Worm (Caenorhabditis elegans) whole organism, young adult: ENCODE measurements around the gene nspb-5.

ENCODE experiments used
- B0336.3 ChIP-seq: fragments of 200-800 bp; sonication (Bioruptor generic); IDR thresholded peaks from 2 replicates; pipeline ENCODE4 v1.3.6; 2022; ENCODE audit warnings: missing genetic modification characterization, missing compliant biosample characterization
- D2030.7 ChIP-seq: fragments of 200-800 bp; sonication (Bioruptor generic); IDR thresholded peaks from 2 replicates; pipeline ENCODE4 v1.3.6; 2022; ENCODE audit warnings: missing genetic modification reagents, missing genetic modification characterization, missing compliant biosample characterization
- F23B12.7 ChIP-seq: sonication (generic microtip); optimal IDR thresholded peaks from 2 replicates; lab custom pipeline; 2017; ENCODE audit warnings: missing genetic modification characterization, mild to moderate bottlenecking, missing compliant biosample characterization, antibody characterized with exemption, moderate library complexity; ENCODE audit not compliant: insufficient read depth
- F39B2.1 ChIP-seq: fragments of 200-800 bp; sonication (Bioruptor generic); IDR thresholded peaks from 2 replicates; pipeline ENCODE4 v1.3.6; 2022; ENCODE audit warnings: missing genetic modification reagents, missing genetic modification characterization, missing compliant biosample characterization
- F49E8.2 ChIP-seq: sonication (generic microtip); optimal IDR thresholded peaks from 3 replicates; lab custom pipeline; 2017; ENCODE audit warnings: missing genetic modification characterization, mild to moderate bottlenecking, missing compliant biosample characterization, antibody characterized with exemption, moderate library complexity; ENCODE audit not compliant: insufficient read depth
- F52B5.7 ChIP-seq: sonication (generic microtip); optimal IDR thresholded peaks from 2 replicates; lab custom pipeline; 2016; ENCODE audit warnings: mild to moderate bottlenecking, missing genetic modification characterization, missing compliant biosample characterization
- F57C9.4 ChIP-seq: sonication (generic microtip); optimal IDR thresholded peaks from 2 replicates; lab custom pipeline; 2017; ENCODE audit warnings: mild to moderate bottlenecking, missing genetic modification characterization, missing compliant biosample characterization
- K11D2.4 ChIP-seq: fragments of 200-800 bp; sonication (Bioruptor generic); IDR thresholded peaks from 2 replicates; pipeline ENCODE4 v1.3.6; 2022; ENCODE audit warnings: missing genetic modification reagents, missing genetic modification characterization, missing compliant biosample characterization
- Y53G8AR.9 ChIP-seq: fragments of 200-800 bp; sonication (Bioruptor generic); conservative IDR thresholded peaks from 2 replicates; pipeline ENCODE4 v1.3.6; 2022; ENCODE audit warnings: missing genetic modification reagents, missing genetic modification characterization, missing compliant biosample characterization
- Y79H2A.3 ChIP-seq: fragments of 200-800 bp; sonication (Bioruptor generic); conservative IDR thresholded peaks from 2 replicates; pipeline ENCODE4 v1.3.6; 2022; ENCODE audit warnings: missing genetic modification reagents, missing genetic modification characterization, missing compliant biosample characterization
- Y95B8A.8 ChIP-seq: fragments of 200-800 bp; sonication (Bioruptor generic); IDR thresholded peaks from 2 replicates; pipeline ENCODE4 v1.3.6; 2022; ENCODE audit warnings: missing genetic modification reagents, missing genetic modification characterization, missing compliant biosample characterization
- aptf-3 ChIP-seq: fragments of 200-800 bp; sonication (Bioruptor generic); IDR thresholded peaks from 2 replicates; pipeline ENCODE4 v1.3.6; 2022; ENCODE audit warnings: missing genetic modification characterization, missing compliant biosample characterization
- athp-1 ChIP-seq: sonication (generic microtip); optimal IDR thresholded peaks from 2 replicates; lab custom pipeline; 2017; ENCODE audit warnings: mild to moderate bottlenecking, missing genetic modification characterization, missing compliant biosample characterization
- attf-6 ChIP-seq: fragments of 200-800 bp; sonication (Bioruptor generic); IDR thresholded peaks from 2 replicates; pipeline ENCODE4 v1.3.6; 2022; ENCODE audit warnings: missing genetic modification reagents, missing genetic modification characterization, missing compliant biosample characterization
- bed-1 ChIP-seq: fragments of 200-800 bp; sonication (Bioruptor generic); IDR thresholded peaks from 2 replicates; pipeline ENCODE4 v1.3.6; 2022; ENCODE audit warnings: missing genetic modification reagents, missing genetic modification characterization, missing compliant biosample characterization
- cebp-2 ChIP-seq: fragments of 200-800 bp; sonication (Bioruptor generic); IDR thresholded peaks from 2 replicates; pipeline ENCODE4 v1.3.6; 2022; ENCODE audit warnings: missing genetic modification characterization, missing compliant biosample characterization
- ceh-100 ChIP-seq: fragments of 200-800 bp; sonication (Bioruptor generic); IDR thresholded peaks from 2 replicates; pipeline ENCODE4 v1.3.6; 2022; ENCODE audit warnings: missing genetic modification reagents, missing genetic modification characterization, missing compliant biosample characterization
- ceh-27 ChIP-seq: fragments of 200-800 bp; sonication (Bioruptor generic); optimal IDR thresholded peaks from 2 replicates; lab custom pipeline; 2018; ENCODE audit warnings: mild to moderate bottlenecking, missing genetic modification characterization, moderate library complexity, missing compliant biosample characterization
- ceh-79 ChIP-seq: sonication (generic microtip); optimal IDR thresholded peaks from 2 replicates; lab custom pipeline; 2017; ENCODE audit warnings: mild to moderate bottlenecking, missing genetic modification characterization, missing compliant biosample characterization
- dpl-1 ChIP-seq: fragments of 150-350 bp; optimal IDR thresholded peaks from 2 replicates; lab custom pipeline; 2014; ENCODE audit warnings: missing biosample characterization, missing genetic modification reagents, missing genetic modification characterization
- efl-1 ChIP-seq: fragments of 150-350 bp; optimal IDR thresholded peaks from 2 replicates; lab custom pipeline; 2014; ENCODE audit warnings: missing biosample characterization, missing genetic modification reagents, missing genetic modification characterization
- ekl-4 ChIP-seq: fragments of 200-800 bp; sonication (Bioruptor generic); IDR thresholded peaks from 2 replicates; pipeline ENCODE4 v1.3.6; 2022; ENCODE audit warnings: missing genetic modification reagents, missing genetic modification characterization, missing compliant biosample characterization
- ets-4 ChIP-seq: fragments of 200-800 bp; sonication (Bioruptor generic); optimal IDR thresholded peaks from 2 replicates; lab custom pipeline; 2018; ENCODE audit warnings: mild to moderate bottlenecking, missing genetic modification characterization, missing compliant biosample characterization
- fkh-3 ChIP-seq: sonication (generic microtip); optimal IDR thresholded peaks from 2 replicates; lab custom pipeline; 2016; ENCODE audit warnings: mild to moderate bottlenecking, missing genetic modification characterization, missing compliant biosample characterization
- hlh-26 ChIP-seq: fragments of 200-800 bp; sonication (Bioruptor generic); conservative IDR thresholded peaks from 2 replicates; pipeline ENCODE4 v1.3.6; 2022; ENCODE audit warnings: missing genetic modification reagents, missing genetic modification characterization, missing compliant biosample characterization
- hsf-1 ChIP-seq: fragments of 200-800 bp; sonication (Bioruptor generic); IDR thresholded peaks from 2 replicates; pipeline ENCODE4 v1.3.6; 2022; ENCODE audit warnings: missing genetic modification reagents, missing genetic modification characterization, missing compliant biosample characterization
- lin-54 ChIP-seq: fragments of 200-800 bp; sonication (Bioruptor generic); optimal IDR thresholded peaks from 2 replicates; lab custom pipeline; 2018; ENCODE audit warnings: mild to moderate bottlenecking, missing genetic modification characterization, missing compliant biosample characterization
- lir-1 ChIP-seq: fragments of 200-800 bp; sonication (Bioruptor generic); conservative IDR thresholded peaks from 2 replicates; pipeline ENCODE4 v1.3.6; 2022; ENCODE audit warnings: missing genetic modification reagents, missing genetic modification characterization, missing compliant biosample characterization
- madf-8 ChIP-seq: fragments of 200-800 bp; sonication (Bioruptor generic); conservative IDR thresholded peaks from 2 replicates; pipeline ENCODE4 v1.3.6; 2022; ENCODE audit warnings: missing genetic modification reagents, missing genetic modification characterization, missing compliant biosample characterization
- nfya-2 ChIP-seq: fragments of 200-800 bp; sonication (Bioruptor generic); IDR thresholded peaks from 2 replicates; pipeline ENCODE4 v1.3.6; 2022; ENCODE audit warnings: missing genetic modification reagents, missing genetic modification characterization, missing compliant biosample characterization
- pha-4 ChIP-seq: fragments of 150-350 bp; sonication (generic microtip); optimal IDR thresholded peaks from 2 replicates; lab custom pipeline; 2014; ENCODE audit warnings: missing biosample characterization, missing genetic modification reagents, missing genetic modification characterization
- rcor-1 ChIP-seq: fragments of 200-800 bp; sonication (Bioruptor generic); IDR thresholded peaks from 2 replicates; pipeline ENCODE4 v1.3.6; 2022; ENCODE audit warnings: missing genetic modification reagents, missing genetic modification characterization, missing compliant biosample characterization
- rec-8 ChIP-seq, 2 experiments: sonication (generic microtip); optimal IDR thresholded peaks; 2 replicates each; lab custom pipeline; 2016; ENCODE audit warnings: mild to moderate bottlenecking in 2 of 2, missing genetic modification characterization in 2 of 2, missing genetic modification reagents in 2 of 2, missing genotype in 2 of 2, missing biosample characterization in 1 of 2, missing compliant biosample characterization in 1 of 2, moderate library complexity in 1 of 2
- repo-1 ChIP-seq: sonication (generic microtip); optimal IDR thresholded peaks from 2 replicates; lab custom pipeline; 2017; ENCODE audit warnings: mild to moderate bottlenecking, missing genetic modification characterization, missing compliant biosample characterization
- rpc-1 ChIP-seq, 2 experiments: fragments of 150-350 bp in 1 of 2; sonication (generic microtip) in 1 of 2; optimal IDR thresholded peaks; 2 replicates each; lab custom pipeline; 2014 to 2018; ENCODE audit warnings: missing biosample characterization in 1 of 2, missing genetic modification characterization in 1 of 2, missing genetic modification reagents in 1 of 2, missing genotype in 1 of 2
- sdz-38 ChIP-seq: sonication (generic microtip); optimal IDR thresholded peaks from 2 replicates; lab custom pipeline; 2016; ENCODE audit warnings: missing genotype, missing genetic modification characterization, missing compliant biosample characterization
- snpc-1.3 ChIP-seq: sonication (generic microtip); optimal IDR thresholded peaks from 2 replicates; lab custom pipeline; 2017; ENCODE audit warnings: missing genetic modification characterization, mild to moderate bottlenecking, missing compliant biosample characterization, antibody characterized with exemption, moderate library complexity, missing genotype, missing genetic modification reagents; ENCODE audit not compliant: insufficient read depth
- snpc-3.4 ChIP-seq: sonication (generic microtip); optimal IDR thresholded peaks from 2 replicates; lab custom pipeline; 2017; ENCODE audit warnings: missing genetic modification characterization, mild to moderate bottlenecking, missing compliant biosample characterization, antibody characterized with exemption, moderate library complexity, missing genotype, missing genetic modification reagents
- snpc-4 ChIP-seq, 5 experiments: fragments of 150-350 bp in 1 of 5; sonication (generic microtip) in 4 of 5; optimal IDR thresholded peaks; 2 replicates each; lab custom pipeline; 2014 to 2018; ENCODE audit warnings: missing genetic modification characterization in 5 of 5, missing biosample characterization in 3 of 5, antibody characterized with exemption in 2 of 5, mild to moderate bottlenecking in 2 of 5, missing compliant biosample characterization in 2 of 5, missing genotype in 2 of 5, moderate library complexity in 2 of 5, missing genetic modification reagents in 1 of 5
- xnd-1 ChIP-seq: sonication (generic microtip); optimal IDR thresholded peaks from 2 replicates; lab custom pipeline; 2016; ENCODE audit warnings: missing genotype, missing genetic modification reagents, missing genetic modification characterization, missing compliant biosample characterization
- zfh-2 ChIP-seq: fragments of 200-800 bp; sonication (Bioruptor generic); conservative IDR thresholded peaks from 2 replicates; pipeline ENCODE4 v1.3.6; 2022; ENCODE audit warnings: missing genetic modification reagents, missing genetic modification characterization, missing compliant biosample characterization
- zim-3 ChIP-seq: sonication (generic microtip); optimal IDR thresholded peaks from 2 replicates; lab custom pipeline; 2017; ENCODE audit warnings: mild to moderate bottlenecking, missing genetic modification characterization, moderate library complexity, missing compliant biosample characterization
- ztf-22 ChIP-seq: fragments of 200-800 bp; sonication (Bioruptor generic); optimal IDR thresholded peaks from 2 replicates; lab custom pipeline; 2018; ENCODE audit warnings: mild to moderate bottlenecking, missing genetic modification characterization, moderate library complexity, missing compliant biosample characterization
- ztf-25 ChIP-seq: fragments of 200-800 bp; sonication (Bioruptor generic); IDR thresholded peaks from 2 replicates; pipeline ENCODE4 v1.3.6; 2022; ENCODE audit warnings: missing genetic modification reagents, missing genetic modification characterization, missing compliant biosample characterization
- ztf-28 ChIP-seq: fragments of 200-800 bp; sonication (Bioruptor generic); IDR thresholded peaks from 2 replicates; pipeline ENCODE4 v1.3.6; 2022; ENCODE audit warnings: missing genetic modification reagents, missing genetic modification characterization, missing compliant biosample characterization

nspb-5 gene

DNA sequence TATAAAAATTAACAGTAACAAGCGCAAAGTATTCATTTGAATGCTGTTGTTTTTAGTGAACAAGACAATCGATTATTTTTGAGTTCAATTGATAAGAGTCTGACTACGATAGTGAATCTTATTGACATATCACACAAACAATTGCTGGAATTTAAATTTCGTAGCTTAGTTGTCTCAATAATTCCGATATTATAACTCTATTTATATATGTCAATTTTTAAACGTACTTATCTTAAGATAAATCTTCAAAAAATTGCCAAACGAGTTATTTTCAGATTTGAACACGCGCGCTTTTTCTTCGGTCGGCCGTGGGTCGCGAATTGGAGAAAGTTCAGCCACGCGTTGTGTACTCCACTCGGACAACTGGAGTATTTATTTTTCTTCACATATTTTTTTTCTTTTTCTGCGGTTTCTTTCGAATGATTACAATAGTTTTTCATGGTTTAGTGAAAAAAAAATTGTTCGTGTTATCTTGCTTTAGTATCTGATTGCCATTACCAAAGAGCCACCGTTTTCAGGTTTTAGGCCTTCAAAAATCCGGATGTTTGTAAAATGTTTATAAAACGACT lies 32.9 kb downstream of the nspb-5 start, which contains the start of the genes cest-5.1 and C01B10.9 (continued):
- TF ChIP-seq athp-1 (tag; lab: Kevin White, UChicago) (no peak), ceh-27 (GFP tag; lab: Kevin White, UChicago) (peak; percentile 60), snpc-1.3 (tag; lab: Kevin White, UChicago) (peak; percentile 35), F23B12.7 (no peak), rcor-1 (GFP tag; lab: Robert Waterston, UW) (0 out of 2 replicates have a peak, but pooled peaks have one; percentile 44), bed-1 (GFP tag; lab: Robert Waterston, UW) (no peak), K11D2.4 (no peak), ets-4 (GFP tag; lab: Kevin White, UChicago) (no peak), F52B5.7 (tag; lab: Kevin White, UChicago) (no peak), zim-3 (tag; lab: Kevin White, UChicago) (no peak), madf-8 (GFP tag; lab: Robert Waterston, UW) (no peak), ceh-100 (GFP tag; lab: Robert Waterston, UW) (no peak), zfh-2 (GFP tag; lab: Robert Waterston, UW) (no peak), Y95B8A.8 (no peak), Y53G8AR.9 (no peak), efl-1 (peak; percentile 72), hsf-1 (GFP tag; lab: Robert Waterston, UW) (no peak), xnd-1 (tag; lab: Kevin White, UChicago) (no peak), attf-6 (GFP tag; lab: Robert Waterston, UW) (peak; percentile 53; the same call in 1 of the 2 replicates), snpc-4 (GFP tag; optimal IDR thresholded peaks at IDR 0.05; lab: Kevin White, UChicago) (peak; percentile 40), snpc-4 (tag; optimal IDR thresholded peaks at IDR 0.05; lab: Kevin White, UChicago) (peak; percentile 50 to 84 (median 73)), lin-54 (GFP tag; lab: Kevin White, UChicago) (peak; percentile 90), aptf-3 (no peak), B0336.3 (GFP tag; lab: Robert Waterston, UW) (no peak), nfya-2 (GFP tag; lab: Robert Waterston, UW) (no peak), cebp-2 (no peak)

DNA sequence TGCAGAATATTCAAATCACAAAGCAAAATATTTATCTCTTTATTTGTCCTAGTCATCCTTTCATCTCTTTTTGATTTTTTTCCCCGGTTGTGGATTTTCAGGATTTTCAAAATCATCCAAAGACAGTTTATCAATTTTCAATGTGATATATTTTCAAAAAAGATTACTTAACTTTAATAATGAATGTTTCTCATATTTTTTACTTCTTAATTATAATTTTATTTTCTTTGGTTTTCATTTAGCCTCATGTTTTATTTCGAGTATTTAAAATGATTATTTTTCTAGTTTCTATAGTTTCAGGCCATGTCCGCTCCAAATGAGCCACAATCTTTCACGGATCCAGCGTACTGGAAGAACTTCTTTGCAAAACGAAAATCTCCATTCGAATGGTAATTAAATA lies 35.9 kb downstream of the nspb-5 start, which contains the start of gene metl-13:
Gene metl-13 (plus strand): TSS at position 301 of the 400 bp plus-strand sequence.
- TF ChIP-seq snpc-4 (GFP tag; optimal IDR thresholded peaks at IDR 0.05; lab: Kevin White, UChicago): no peak
- peak in 1 of 4 experiments; percentile 55 for TF ChIP-seq snpc-4 (tag; optimal IDR thresholded peaks at IDR 0.05; lab: Kevin White, UChicago)
- TF ChIP-seq F57C9.4 (tag; lab: Kevin White, UChicago): no peak

DNA sequence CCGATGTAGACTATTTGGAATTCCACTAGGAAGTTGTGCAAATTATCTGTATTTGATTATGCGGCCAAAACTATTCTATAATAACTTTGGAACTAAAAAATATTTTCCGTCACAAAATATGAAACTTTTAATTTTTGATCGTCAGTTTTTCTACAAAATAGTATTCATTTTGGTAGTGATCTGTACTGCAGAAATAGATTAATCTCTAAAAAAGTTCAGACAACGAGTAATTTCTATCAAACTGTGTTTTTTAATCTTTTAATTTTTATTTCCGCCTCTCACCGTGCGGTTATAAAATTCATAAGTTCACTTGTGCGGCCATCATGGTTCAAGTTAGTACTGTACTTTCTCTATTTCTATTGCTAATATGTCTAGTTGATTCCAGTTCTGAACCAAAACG lies 39.4 kb downstream of the nspb-5 start, which contains the start of gene C01B10.7:
Gene C01B10.7 (plus strand): TSS at position 301 of the 400 bp plus-strand sequence.
- TF ChIP-seq rpc-1 (optimal IDR thresholded peaks at IDR 0.05; lab: Kevin White, UChicago): no peak
- no peak for TF ChIP-seq rpc-1 (tag; optimal IDR thresholded peaks at IDR 0.05; lab: Kevin White, UChicago)
- TF ChIP-seq hlh-26: no peak
- TF ChIP-seq ztf-22 (GFP tag; lab: Kevin White, UChicago): no peak
- no peak for TF ChIP-seq lir-1 (GFP tag; lab: Robert Waterston, UW)
- TF ChIP-seq ceh-79 (tag; lab: Kevin White, UChicago): no peak
- no peak for TF ChIP-seq pha-4 (tag; lab: Kevin White, UChicago)
- no peak for TF ChIP-seq sdz-38 (tag; lab: Kevin White, UChicago)
- TF ChIP-seq F49E8.2 (tag; lab: Kevin White, UChicago): no peak
- TF ChIP-seq fkh-3 (tag; lab: Kevin White, UChicago): no peak
- no peak for TF ChIP-seq D2030.7 (GFP tag; lab: Robert Waterston, UW)
- TF ChIP-seq ztf-28 (GFP tag; lab: Robert Waterston, UW): no peak
- no peak for TF ChIP-seq snpc-3.4 (tag; lab: Kevin White, UChicago)
- no peak for TF ChIP-seq Y79H2A.3 (GFP tag; lab: Robert Waterston, UW)
- TF ChIP-seq dpl-1 (GFP tag; lab: Kevin White, UChicago): no peak
- no peak for TF ChIP-seq repo-1 (tag; lab: Kevin White, UChicago)
- no peak for TF ChIP-seq rec-8 (tag; optimal IDR thresholded peaks at IDR 0.05; lab: Kevin White, UChicago)
- no peak for TF ChIP-seq ztf-25 (GFP tag; lab: Robert Waterston, UW)
- no peak for TF ChIP-seq K11D2.4
- TF ChIP-seq F39B2.1 (GFP tag; lab: Robert Waterston, UW): no peak
- no peak for TF ChIP-seq ekl-4 (GFP tag; lab: Robert Waterston, UW)
